Fruit fly (Drosophila melanogaster): Measurements from ENCODE around the gene Jhbp16.

DNA sequence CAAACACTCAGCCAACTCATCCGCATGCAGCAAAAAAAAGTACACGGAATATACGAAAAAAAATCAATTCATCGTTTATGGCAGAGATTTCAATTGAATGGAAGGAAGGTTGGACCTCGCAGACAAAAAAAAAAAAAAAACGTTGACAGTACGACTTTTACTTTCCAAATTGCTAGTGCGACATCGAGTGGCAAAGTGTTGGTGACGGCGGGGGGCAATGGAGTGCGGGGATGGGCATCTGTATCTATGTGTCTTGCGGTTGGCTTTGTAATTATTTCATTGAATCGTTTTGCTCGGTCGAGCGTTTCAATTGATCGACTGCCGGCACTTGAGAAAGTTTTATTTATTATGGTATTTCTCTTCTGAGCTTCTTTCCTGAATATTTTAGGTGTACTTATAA, 37.3 kb downstream of the Jhbp16 start:
- TF ChIP-seq Clk (GFP tag; optimal IDR thresholded peaks at IDR 0.05): no peak
- no peak for TF ChIP-seq CG7045 (GFP tag; optimal IDR thresholded peaks at IDR 0.05)
- TF ChIP-seq ovo (GFP tag; optimal IDR thresholded peaks at IDR 0.05): no peak

All from whole organism, adult.